Worm (Caenorhabditis elegans): ENCODE results near the gene C35A5.8.

Gene C35A5.8

ce11 chrV:10501295-10501694 lies 24.4 kb downstream of the C35A5.8 start, which contains the start of gene C35A5.3:
Gene C35A5.3 (minus strand): TSS chrV:10501395.
- TF ChIP-seq ceh-14 (tag; optimal IDR thresholded peaks at IDR 0.05) (no peak), ceh-22 (tag; optimal IDR thresholded peaks at IDR 0.05) (no peak), dve-1 (tag; optimal IDR thresholded peaks at IDR 0.05) (no peak), gmeb-2 (tag; optimal IDR thresholded peaks at IDR 0.05) (no peak), ceh-30 (tag; optimal IDR thresholded peaks at IDR 0.05) (no peak), pqm-1 (tag; optimal IDR thresholded peaks at IDR 0.05) (no peak)

- TF ChIP-seq elt-2 (tag; optimal IDR thresholded peaks at IDR 0.05) (no peak), pax-1 (tag; optimal IDR thresholded peaks at IDR 0.05) (no peak), ceh-14 (tag; optimal IDR thresholded peaks at IDR 0.05) (no peak), ref-2 (tag; optimal IDR thresholded peaks at IDR 0.05) (no peak), sox-4 (tag; optimal IDR thresholded peaks at IDR 0.05) (no peak), pha-2 (tag; optimal IDR thresholded peaks at IDR 0.05) (no peak), syd-9 (tag; optimal IDR thresholded peaks at IDR 0.05) (no peak), nhr-11 (tag; optimal IDR thresholded peaks at IDR 0.05) (no peak), eyg-1 (tag; optimal IDR thresholded peaks at IDR 0.05) (no peak), gmeb-2 (tag; optimal IDR thresholded peaks at IDR 0.05) (no peak), Y22D7AL.16 (tag; optimal IDR thresholded peaks at IDR 0.05) (no peak), ceh-45 (GFP tag; IDR thresholded peaks at IDR 0.05) (no peak), ceh-22 (tag; optimal IDR thresholded peaks at IDR 0.05) (no peak), hlh-6 (tag; optimal IDR thresholded peaks at IDR 0.05) (no peak), lim-6 (tag; optimal IDR thresholded peaks at IDR 0.05) (no peak), unc-86 (tag; optimal IDR thresholded peaks at IDR 0.05) (no peak), tbx-2 (tag; optimal IDR thresholded peaks at IDR 0.05) (no peak), fkh-10 (GFP tag; optimal IDR thresholded peaks at IDR 0.05) (no peak), C38D4.7 (GFP tag; optimal IDR thresholded peaks at IDR 0.05) (no peak)
Measured at ce11 chrV:10496733-10497132, 29.0 kb downstream of the C35A5.8 start, which contains the start of gene C35A5.4. Gene C35A5.4 (plus strand): TSS chrV:10497033.

ce11 chrV:10493150-10493549 lies 32.6 kb downstream of the C35A5.8 start, which contains the start of gene ugt-33:
Gene ugt-33 (plus strand): TSS chrV:10493409.
- TF ChIP-seq zip-5 (tag; optimal IDR thresholded peaks at IDR 0.05) (no peak), elt-2 (tag; optimal IDR thresholded peaks at IDR 0.05) (no peak), sox-4 (tag; optimal IDR thresholded peaks at IDR 0.05) (no peak), ama-1 (optimal IDR thresholded peaks at IDR 0.05) (no peak), elt-4 (tag; optimal IDR thresholded peaks at IDR 0.05) (no peak), hlh-6 (tag; optimal IDR thresholded peaks at IDR 0.05) (no peak), pha-4 (tag; optimal IDR thresholded peaks at IDR 0.05) (no peak), lin-11 (tag; optimal IDR thresholded peaks at IDR 0.05) (no peak), F13H6.1 (tag; optimal IDR thresholded peaks at IDR 0.05) (no peak), nhr-11 (tag; optimal IDR thresholded peaks at IDR 0.05) (no peak), pha-2 (tag; optimal IDR thresholded peaks at IDR 0.05) (no peak), C38D4.7 (GFP tag; optimal IDR thresholded peaks at IDR 0.05) (no peak), madf-2 (tag; optimal IDR thresholded peaks at IDR 0.05) (no peak), hlh-8 (tag; optimal IDR thresholded peaks at IDR 0.05) (no peak), ceh-14 (tag; optimal IDR thresholded peaks at IDR 0.05) (no peak)

ce11 chrV:10491443-10491842 lies 34.3 kb downstream of the C35A5.8 start, which contains the start of gene aqp-5:
Gene aqp-5 (plus strand): TSS chrV:10491743.
- TF ChIP-seq nhr-232 (tag; optimal IDR thresholded peaks at IDR 0.05): no peak
- no peak for TF ChIP-seq pag-3 (tag; optimal IDR thresholded peaks at IDR 0.05; ENCODE audit: borderline replicate concordance)
- TF ChIP-seq T23F11.4 (GFP tag; optimal IDR thresholded peaks at IDR 0.05): no peak
- TF ChIP-seq odd-2 (tag; optimal IDR thresholded peaks at IDR 0.05): no peak
- no peak for TF ChIP-seq sox-4 (tag; optimal IDR thresholded peaks at IDR 0.05)
- no peak for TF ChIP-seq ceh-2 (tag; optimal IDR thresholded peaks at IDR 0.05)
- no peak for TF ChIP-seq unc-55 (GFP tag; optimal IDR thresholded peaks at IDR 0.05)
- TF ChIP-seq hlh-13 (GFP tag; optimal IDR thresholded peaks at IDR 0.05): no peak
- no peak for TF ChIP-seq unc-42 (tag; optimal IDR thresholded peaks at IDR 0.05)
- no peak for TF ChIP-seq hlh-15 (tag; optimal IDR thresholded peaks at IDR 0.05)
- no peak for TF ChIP-seq ceh-31 (tag; optimal IDR thresholded peaks at IDR 0.05)
- TF ChIP-seq ahr-1 (tag; optimal IDR thresholded peaks at IDR 0.05): no peak
- TF ChIP-seq unc-86 (tag; optimal IDR thresholded peaks at IDR 0.05): no peak
- no peak for TF ChIP-seq tbx-7 (tag; optimal IDR thresholded peaks at IDR 0.05)
- TF ChIP-seq ceh-19 (GFP tag; optimal IDR thresholded peaks at IDR 0.05): no peak
- TF ChIP-seq ttx-3 (tag; optimal IDR thresholded peaks at IDR 0.05): no peak
- TF ChIP-seq pax-1 (tag; optimal IDR thresholded peaks at IDR 0.05): no peak
- TF ChIP-seq pha-4 (tag; optimal IDR thresholded peaks at IDR 0.05): no peak
- no peak for TF ChIP-seq lim-6 (tag; optimal IDR thresholded peaks at IDR 0.05)
- TF ChIP-seq pqm-1 (tag; optimal IDR thresholded peaks at IDR 0.05): no peak

Measured in whole organism, late embryonic.